Worm (Caenorhabditis elegans): ENCODE data around the gene cdf-2.

cdf-2 gene

ce11 chrX:12513415-12513814 is 46.7 kb upstream of the cdf-2 start:
- TF ChIP-seq elt-3 (tag; optimal IDR thresholded peaks at IDR 0.05), result no peak
- no peak for TF ChIP-seq zag-1 (tag; optimal IDR thresholded peaks at IDR 0.05)
- TF ChIP-seq ets-5 (GFP tag; IDR thresholded peaks at IDR 0.05), result no peak
- no peak for TF ChIP-seq tlp-1 (tag; optimal IDR thresholded peaks at IDR 0.05)
- peak; percentile 29 for TF ChIP-seq fkh-10 (GFP tag; optimal IDR thresholded peaks at IDR 0.05)
- no peak for TF ChIP-seq nhr-11 (tag; optimal IDR thresholded peaks at IDR 0.05)
- TF ChIP-seq skn-1 (tag; optimal IDR thresholded peaks at IDR 0.05), result no peak
- peak; percentile 76 for TF ChIP-seq fkh-8 (tag; optimal IDR thresholded peaks at IDR 0.05)
- no peak for TF ChIP-seq nhr-28 (tag; optimal IDR thresholded peaks at IDR 0.05)
- TF ChIP-seq efl-3 (GFP tag; optimal IDR thresholded peaks at IDR 0.05), result no peak
- TF ChIP-seq lsy-2 (tag; optimal IDR thresholded peaks at IDR 0.05), result no peak
- no peak for TF ChIP-seq ceh-8 (GFP tag; optimal IDR thresholded peaks at IDR 0.05)
- TF ChIP-seq ces-1 (GFP tag; optimal IDR thresholded peaks at IDR 0.05), result no peak
- no peak for TF ChIP-seq alr-1 (tag; optimal IDR thresholded peaks at IDR 0.05; ENCODE audit: borderline replicate concordance)
- no peak for TF ChIP-seq C16A3.4 (tag; optimal IDR thresholded peaks at IDR 0.05)
- no peak for TF ChIP-seq hpl-2 (GFP tag; optimal IDR thresholded peaks at IDR 0.05)
- no peak for TF ChIP-seq unc-62 (GFP tag; optimal IDR thresholded peaks at IDR 0.05)
- peak; percentile 59 for TF ChIP-seq lin-14 (GFP tag; optimal IDR thresholded peaks at IDR 0.05)
- no peak for TF ChIP-seq dpl-1 (GFP tag; optimal IDR thresholded peaks at IDR 0.05)
- TF ChIP-seq pqm-1 (tag; optimal IDR thresholded peaks at IDR 0.05), result no peak
- TF ChIP-seq swsn-7 (tag; optimal IDR thresholded peaks at IDR 0.05), result peak; percentile 18
- no peak for TF ChIP-seq irx-1 (tag; optimal IDR thresholded peaks at IDR 0.05)
- TF ChIP-seq nhr-19 (GFP tag; conservative IDR thresholded peaks at IDR 0.05), result no peak; the same call in 1 of the 2 replicates
- TF ChIP-seq hlh-4 (tag; optimal IDR thresholded peaks at IDR 0.05), result no peak
- peak; percentile 51 for TF ChIP-seq nhr-71 (tag; optimal IDR thresholded peaks at IDR 0.05)
- TF ChIP-seq pax-3 (tag; optimal IDR thresholded peaks at IDR 0.05), result no peak
- peak; percentile 47 for TF ChIP-seq nhr-47 (tag; optimal IDR thresholded peaks at IDR 0.05)
- TF ChIP-seq ztf-11 (tag; optimal IDR thresholded peaks at IDR 0.05), result no peak
- no peak for TF ChIP-seq jun-1 (tag; optimal IDR thresholded peaks at IDR 0.05)
- TF ChIP-seq ztf-4 (tag; optimal IDR thresholded peaks at IDR 0.05), result no peak
- no peak for TF ChIP-seq ceh-88 (GFP tag; IDR thresholded peaks at IDR 0.05)
- TF ChIP-seq lin-13 (GFP tag; optimal IDR thresholded peaks at IDR 0.05), result no peak
- TF ChIP-seq nhr-76 (tag; optimal IDR thresholded peaks at IDR 0.05), result no peak
- no peak for TF ChIP-seq fkh-4 (tag; optimal IDR thresholded peaks at IDR 0.05; ENCODE audit: borderline replicate concordance)
- TF ChIP-seq rnt-1 (tag; optimal IDR thresholded peaks at IDR 0.05), result no peak
- TF ChIP-seq nhr-20 (tag; optimal IDR thresholded peaks at IDR 0.05), result no peak
- TF ChIP-seq snpc-4 (tag; optimal IDR thresholded peaks at IDR 0.05), result no peak
- TF ChIP-seq efl-1 (optimal IDR thresholded peaks at IDR 0.05), result no peak
- no peak for TF ChIP-seq efl-1 (GFP tag; optimal IDR thresholded peaks at IDR 0.05 in 1 of 2)
- TF ChIP-seq fos-1 (tag; optimal IDR thresholded peaks at IDR 0.05), result no peak
- no peak for TF ChIP-seq hlh-17 (GFP tag; optimal IDR thresholded peaks at IDR 0.05; ENCODE audit: borderline replicate concordance)
- no peak for TF ChIP-seq mab-9 (GFP tag; IDR thresholded peaks at IDR 0.05)
- no peak for TF ChIP-seq nhr-12 (tag; optimal IDR thresholded peaks at IDR 0.05)
- peak; percentile 79 for TF ChIP-seq egl-13 (tag; optimal IDR thresholded peaks at IDR 0.05)
- no peak for TF ChIP-seq unc-30 (tag; optimal IDR thresholded peaks at IDR 0.05)
- TF ChIP-seq xbp-1 (tag; optimal IDR thresholded peaks at IDR 0.05), result peak; percentile 3
- no peak for TF ChIP-seq C04F5.9 (tag; optimal IDR thresholded peaks at IDR 0.05)
- TF ChIP-seq ceh-82 (tag; optimal IDR thresholded peaks at IDR 0.05), result peak in 1 of 3 experiments; percentile 34
- no peak for TF ChIP-seq zip-4 (GFP tag; optimal IDR thresholded peaks at IDR 0.05)
- TF ChIP-seq F16B12.6 (tag; optimal IDR thresholded peaks at IDR 0.05), result no peak
- peak; percentile 77 for TF ChIP-seq unc-86 (tag; optimal IDR thresholded peaks at IDR 0.05)
- no peak for TF ChIP-seq blmp-1 (tag; optimal IDR thresholded peaks at IDR 0.05)
- no peak for TF ChIP-seq sptf-1 (tag; optimal IDR thresholded peaks at IDR 0.05)
- no peak for TF ChIP-seq lir-3 (tag; optimal IDR thresholded peaks at IDR 0.05; ENCODE audit: poor library complexity)

Data from whole organism, L1 larva.